Worm (Caenorhabditis elegans) whole organism, mixed stage, embryonic: Measurements from ENCODE around the gene gcy-6.

Experiments used
- M03D4.4 ChIP-seq: sonication (generic microtip); optimal IDR thresholded peaks from 2 replicates; lab custom pipeline; 2017; ENCODE audit warnings: mild to moderate bottlenecking, missing genetic modification characterization, missing compliant biosample characterization
- bed-3 ChIP-seq: fragments of 200-800 bp; sonication (Bioruptor generic); optimal IDR thresholded peaks from 3 replicates; lab custom pipeline; 2018; ENCODE audit warnings: mild to moderate bottlenecking, missing genetic modification characterization, moderate library complexity, missing compliant biosample characterization
- blmp-1 ChIP-seq: fragments of 150-350 bp; optimal IDR thresholded peaks from 2 replicates; lab custom pipeline; 2014; ENCODE audit warnings: missing biosample characterization, missing genetic modification characterization
- ceh-39 ChIP-seq: fragments of 150-350 bp; optimal IDR thresholded peaks from 2 replicates; lab custom pipeline; 2014; ENCODE audit warnings: missing biosample characterization, missing genetic modification characterization
- ceh-43 ChIP-seq: fragments of 200-800 bp; sonication (Bioruptor generic); optimal IDR thresholded peaks from 2 replicates; lab custom pipeline; 2018; ENCODE audit warnings: mild to moderate bottlenecking, missing genetic modification characterization, moderate library complexity, missing compliant biosample characterization
- ceh-83 ChIP-seq: fragments of 200-800 bp; sonication (Bioruptor generic); optimal IDR thresholded peaks from 2 replicates; lab custom pipeline; 2018; ENCODE audit warnings: mild to moderate bottlenecking, missing genetic modification characterization, missing compliant biosample characterization
- ces-1 ChIP-seq: fragments of 150-350 bp; optimal IDR thresholded peaks from 2 replicates; lab custom pipeline; 2014; ENCODE audit warnings: missing biosample characterization, missing genetic modification reagents, missing genetic modification characterization
- cnd-1 ChIP-seq: fragments of 200-800 bp; sonication (Bioruptor generic); optimal IDR thresholded peaks from 2 replicates; lab custom pipeline; 2018; ENCODE audit warnings: mild to moderate bottlenecking, missing genetic modification characterization, missing compliant biosample characterization
- drap-1 ChIP-seq: fragments of 200-800 bp; sonication (Bioruptor generic); optimal IDR thresholded peaks from 3 replicates; lab custom pipeline; 2018; ENCODE audit warnings: mild to moderate bottlenecking, missing genetic modification characterization, missing compliant biosample characterization
- elt-1 ChIP-seq: sonication (generic microtip); optimal IDR thresholded peaks from 2 replicates; lab custom pipeline; 2017; ENCODE audit warnings: missing genetic modification characterization, mild to moderate bottlenecking, missing compliant biosample characterization, antibody characterized with exemption, moderate library complexity, borderline replicate concordance; ENCODE audit not compliant: insufficient read depth
- elt-3 ChIP-seq: fragments of 150-350 bp; optimal IDR thresholded peaks from 2 replicates; lab custom pipeline; 2014; ENCODE audit warnings: missing biosample characterization, missing genetic modification characterization
- flh-1 ChIP-seq: fragments of 200-800 bp; sonication (Bioruptor generic); optimal IDR thresholded peaks from 2 replicates; lab custom pipeline; 2018; ENCODE audit warnings: mild to moderate bottlenecking, missing genetic modification characterization, moderate library complexity, missing compliant biosample characterization
- ham-2 ChIP-seq: fragments of 200-800 bp; sonication (Bioruptor generic); optimal IDR thresholded peaks from 2 replicates; lab custom pipeline; 2018; ENCODE audit warnings: mild to moderate bottlenecking, missing genetic modification characterization, missing compliant biosample characterization
- hlh-1 ChIP-seq: fragments of 150-350 bp; optimal IDR thresholded peaks from 2 replicates; lab custom pipeline; 2014; ENCODE audit warnings: missing biosample characterization, missing genetic modification reagents, missing genetic modification characterization
- lin-13 ChIP-seq: fragments of 150-350 bp; optimal IDR thresholded peaks from 2 replicates; lab custom pipeline; 2014; ENCODE audit warnings: missing biosample characterization, missing genetic modification characterization
- lin-32 ChIP-seq: fragments of 200-800 bp; sonication (Bioruptor generic); optimal IDR thresholded peaks from 2 replicates; lab custom pipeline; 2018; ENCODE audit warnings: mild to moderate bottlenecking, missing genetic modification characterization, missing compliant biosample characterization
- lsy-2 ChIP-seq: fragments of 150-350 bp; optimal IDR thresholded peaks from 2 replicates; lab custom pipeline; 2014; ENCODE audit warnings: missing biosample characterization, missing genetic modification characterization
- mab-5 ChIP-seq: fragments of 150-350 bp; optimal IDR thresholded peaks from 2 replicates; lab custom pipeline; 2014; ENCODE audit warnings: missing biosample characterization, missing genetic modification characterization
- mep-1 ChIP-seq: fragments of 150-350 bp; optimal IDR thresholded peaks from 2 replicates; lab custom pipeline; 2017; ENCODE audit warnings: missing biosample characterization, missing genetic modification reagents, missing genetic modification characterization, inconsistent platforms
- mls-2 ChIP-seq: sonication (generic microtip); optimal IDR thresholded peaks from 2 replicates; lab custom pipeline; 2016; ENCODE audit warnings: mild to moderate bottlenecking, missing genetic modification characterization, moderate library complexity, missing compliant biosample characterization
- nhr-12 ChIP-seq: fragments of 150-350 bp; optimal IDR thresholded peaks from 2 replicates; lab custom pipeline; 2014; ENCODE audit warnings: missing biosample characterization, missing genetic modification characterization
- nhr-2 ChIP-seq: fragments of 150-350 bp; optimal IDR thresholded peaks from 2 replicates; lab custom pipeline; 2014; ENCODE audit warnings: missing biosample characterization, missing genetic modification characterization
- nhr-76 ChIP-seq: sonication (generic microtip); optimal IDR thresholded peaks from 2 replicates; lab custom pipeline; 2017; ENCODE audit warnings: missing biosample characterization, missing genetic modification characterization
- pha-4 ChIP-seq: fragments of 150-350 bp; optimal IDR thresholded peaks from 2 replicates; lab custom pipeline; 2018; ENCODE audit warnings: missing biosample characterization, missing genetic modification reagents, missing genetic modification characterization
- sem-2 ChIP-seq: fragments of 200-800 bp; sonication (Bioruptor generic); optimal IDR thresholded peaks from 2 replicates; lab custom pipeline; 2018; ENCODE audit warnings: mild to moderate bottlenecking, missing genetic modification characterization, missing compliant biosample characterization
- snpc-4 ChIP-seq: fragments of 150-350 bp; optimal IDR thresholded peaks from 2 replicates; lab custom pipeline; 2014; ENCODE audit warnings: missing biosample characterization, missing genetic modification characterization
- sptf-1 ChIP-seq: sonication (generic microtip); optimal IDR thresholded peaks from 2 replicates; lab custom pipeline; 2017; ENCODE audit warnings: mild to moderate bottlenecking, missing genetic modification characterization, moderate library complexity, missing compliant biosample characterization
- tbx-8 ChIP-seq: fragments of 200-800 bp; sonication (Bioruptor generic); optimal IDR thresholded peaks from 2 replicates; lab custom pipeline; 2018; ENCODE audit warnings: mild to moderate bottlenecking, missing genetic modification characterization, moderate library complexity, missing compliant biosample characterization
- unc-120 ChIP-seq: sonication (generic microtip); optimal IDR thresholded peaks from 2 replicates; lab custom pipeline; 2017; ENCODE audit warnings: missing genetic modification characterization, missing compliant biosample characterization; ENCODE audit not compliant: poor library complexity, severe bottlenecking
- unc-39 ChIP-seq: fragments of 150-350 bp; optimal IDR thresholded peaks from 2 replicates; lab custom pipeline; 2014; ENCODE audit warnings: missing biosample characterization, missing genetic modification characterization
- unc-62 ChIP-seq: fragments of 150-350 bp; optimal IDR thresholded peaks from 2 replicates; lab custom pipeline; 2014; ENCODE audit warnings: missing biosample characterization, missing genetic modification reagents, missing genetic modification characterization
- zip-8 ChIP-seq: fragments of 150-350 bp; optimal IDR thresholded peaks from 2 replicates; lab custom pipeline; 2014; ENCODE audit warnings: missing biosample characterization, missing genetic modification characterization
- ztf-11 ChIP-seq: fragments of 150-350 bp; optimal IDR thresholded peaks from 2 replicates; lab custom pipeline; 2014; ENCODE audit warnings: missing biosample characterization, missing genetic modification characterization

Gene gcy-6

DNA sequence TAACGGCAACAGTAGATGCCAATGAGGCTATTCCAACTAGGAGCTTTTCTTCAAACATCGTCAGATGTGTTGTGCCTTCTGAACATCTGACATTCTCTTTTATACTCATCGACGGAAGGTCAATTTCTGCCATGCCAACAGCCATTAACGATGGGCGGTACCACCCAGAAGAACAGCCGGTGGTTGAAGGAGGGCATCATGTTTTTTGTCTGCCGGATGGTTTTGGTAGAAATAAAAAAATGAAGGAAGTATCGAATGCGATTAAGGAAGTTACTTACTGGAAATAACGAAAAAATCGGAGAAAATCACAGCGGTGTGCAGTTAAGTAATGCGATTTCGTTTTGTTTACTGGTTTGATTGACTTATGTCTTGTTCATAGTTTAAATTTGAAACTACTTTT lies 19.3 kb downstream of the gcy-6 start, which contains the start of gene col-150:
Gene col-150, minus strand, starts transcription at position 101 of the 400 bp plus-strand sequence.
- no peak for TF ChIP-seq ceh-43 (GFP tag; lab: Kevin White, UChicago)
- no peak for TF ChIP-seq ztf-11 (tag; lab: Kevin White, UChicago)
- TF ChIP-seq mep-1 (tag; lab: Kevin White, UChicago): no peak
- no peak for TF ChIP-seq mls-2 (tag; lab: Kevin White, UChicago)
- TF ChIP-seq elt-3 (tag; lab: Kevin White, UChicago): no peak
- TF ChIP-seq ces-1: no peak
- no peak for TF ChIP-seq bed-3 (GFP tag; lab: Kevin White, UChicago)
- TF ChIP-seq lin-13 (tag; lab: Kevin White, UChicago): no peak
- no peak for TF ChIP-seq sptf-1 (tag; lab: Kevin White, UChicago)
- no peak for TF ChIP-seq cnd-1
- no peak for TF ChIP-seq nhr-12 (tag; lab: Kevin White, UChicago)
- no peak for TF ChIP-seq M03D4.4 (tag; lab: Kevin White, UChicago)
- TF ChIP-seq mab-5 (tag; lab: Kevin White, UChicago): no peak
- no peak for TF ChIP-seq unc-39 (tag; lab: Kevin White, UChicago)
- TF ChIP-seq nhr-76 (tag; lab: Kevin White, UChicago): no peak
- TF ChIP-seq lsy-2 (tag; lab: Kevin White, UChicago): no peak
- TF ChIP-seq unc-120 (tag; lab: Kevin White, UChicago): no peak

DNA sequence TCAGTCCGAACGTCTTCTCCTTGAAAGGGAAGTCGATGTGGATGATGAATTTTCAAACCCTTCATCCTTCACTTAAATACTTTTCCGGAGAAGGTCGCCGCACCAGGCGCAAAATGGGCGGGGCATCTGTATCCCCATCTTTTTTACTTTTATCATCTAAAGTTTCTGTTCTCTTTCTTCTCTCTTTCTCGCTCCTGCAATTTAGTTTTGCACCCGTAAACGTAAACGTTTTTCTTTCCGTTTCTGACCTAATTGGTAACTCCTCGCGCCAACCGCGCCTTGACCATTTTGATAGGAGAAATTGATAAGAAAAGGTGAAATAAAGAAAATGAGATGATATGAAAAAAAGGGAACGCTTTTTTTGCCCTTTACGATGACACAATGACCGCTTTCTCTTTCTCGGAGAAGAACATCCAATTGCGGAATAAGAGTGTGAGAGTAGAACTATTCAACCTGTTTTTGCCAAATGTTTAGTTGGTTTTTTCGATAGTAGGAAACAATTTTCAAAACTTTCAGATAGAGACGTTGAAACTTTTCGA lies 21.0 kb downstream of the gcy-6 start, which contains the start of gene col-149:
Gene col-149, minus strand, starts transcription at position 51 of the 539 bp plus-strand sequence.
- no peak for TF ChIP-seq blmp-1
- no peak for TF ChIP-seq tbx-8 (GFP tag; lab: Kevin White, UChicago)
- TF ChIP-seq zip-8 (tag; lab: Kevin White, UChicago): no peak
- no peak for TF ChIP-seq ceh-39 (tag; lab: Kevin White, UChicago)
- no peak for TF ChIP-seq sptf-1 (tag; lab: Kevin White, UChicago)
- no peak for TF ChIP-seq cnd-1
- TF ChIP-seq M03D4.4 (tag; lab: Kevin White, UChicago): no peak
- no peak for TF ChIP-seq nhr-2 (tag; lab: Kevin White, UChicago)
- TF ChIP-seq nhr-12 (tag; lab: Kevin White, UChicago): no peak
- no peak for TF ChIP-seq pha-4 (tag; lab: Kevin White, UChicago)
- TF ChIP-seq sem-2 (GFP tag; lab: Kevin White, UChicago): no peak
- no peak for TF ChIP-seq drap-1 (GFP tag; lab: Kevin White, UChicago)
- TF ChIP-seq elt-3 (tag; lab: Kevin White, UChicago): no peak
- TF ChIP-seq, all 35 proteins: peak for 0

DNA sequence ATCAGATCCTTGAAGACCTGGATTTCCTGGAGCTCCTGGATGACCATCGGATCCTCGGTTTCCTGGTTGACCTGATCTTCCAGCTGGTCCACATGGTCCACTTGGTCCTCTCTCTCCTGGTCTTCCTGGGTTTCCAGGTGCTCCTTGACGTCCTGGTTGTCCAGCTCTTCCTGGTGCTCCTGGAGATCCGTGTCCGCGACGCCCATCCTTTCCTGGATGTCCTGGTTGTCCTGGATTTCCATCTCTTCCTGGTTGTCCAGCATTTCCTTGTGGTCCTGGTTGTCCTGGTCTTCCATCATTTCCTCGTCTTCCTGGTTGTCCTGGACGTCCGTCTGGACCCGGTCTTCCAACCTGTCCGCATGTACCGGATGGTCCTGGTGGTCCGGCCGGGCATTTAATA lies 22.0 kb downstream of the gcy-6 start:
- no peak for TF ChIP-seq pha-4 (tag; lab: Kevin White, UChicago)
- no peak for TF ChIP-seq M03D4.4 (tag; lab: Kevin White, UChicago)
- TF ChIP-seq zip-8 (tag; lab: Kevin White, UChicago): no peak
- no peak for TF ChIP-seq ztf-11 (tag; lab: Kevin White, UChicago)
- no peak for TF ChIP-seq sem-2 (GFP tag; lab: Kevin White, UChicago)
- TF ChIP-seq elt-3 (tag; lab: Kevin White, UChicago): no peak
- TF ChIP-seq mls-2 (tag; lab: Kevin White, UChicago): no peak
- TF ChIP-seq tbx-8 (GFP tag; lab: Kevin White, UChicago): no peak
- no peak for TF ChIP-seq lin-13 (tag; lab: Kevin White, UChicago)
- TF ChIP-seq ceh-83 (GFP tag; lab: Kevin White, UChicago): no peak
- no peak for TF ChIP-seq flh-1 (GFP tag; lab: Kevin White, UChicago)
- no peak for TF ChIP-seq sptf-1 (tag; lab: Kevin White, UChicago)
- no peak for TF ChIP-seq nhr-76 (tag; lab: Kevin White, UChicago)
- no peak for TF ChIP-seq unc-62 (GFP tag; lab: Kevin White, UChicago)
- no peak for TF ChIP-seq elt-1 (tag; lab: Kevin White, UChicago)
- TF ChIP-seq mab-5 (tag; lab: Kevin White, UChicago): no peak
- no peak for TF ChIP-seq snpc-4
- no peak for TF ChIP-seq mep-1 (tag; lab: Kevin White, UChicago)
- TF ChIP-seq drap-1 (GFP tag; lab: Kevin White, UChicago): no peak
- TF ChIP-seq hlh-1: no peak

DNA sequence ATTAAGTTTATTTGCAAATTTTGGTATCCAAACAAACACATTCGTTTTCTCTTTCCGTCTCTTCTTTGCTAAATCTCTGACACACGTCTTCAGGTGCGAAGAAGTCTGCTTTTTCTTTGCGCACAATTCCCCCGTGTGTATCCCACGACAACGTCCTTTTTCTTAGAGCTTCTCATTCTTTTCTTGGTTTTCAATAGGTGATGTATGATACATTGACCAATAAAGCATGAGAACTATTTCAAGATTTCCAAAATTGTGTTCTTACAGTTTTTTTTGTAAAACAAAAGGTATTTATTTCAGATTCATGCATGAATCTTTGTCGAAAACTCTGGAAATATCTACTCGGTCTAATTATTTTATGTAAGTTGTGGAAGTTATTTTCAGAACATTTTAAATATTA lies 24.1 kb downstream of the gcy-6 start, which contains the start of gene B0024.15:
Gene B0024.15, plus strand, starts transcription at position 301 of the 400 bp plus-strand sequence.
- TF ChIP-seq ham-2 (no peak), lin-32 (no peak), sptf-1 (tag; lab: Kevin White, UChicago) (no peak), sem-2 (GFP tag; lab: Kevin White, UChicago) (no peak), elt-1 (tag; lab: Kevin White, UChicago) (no peak)
